Fruit fly (Drosophila melanogaster): ENCODE results near the gene Ir75c.
A peak's percentile ranks its signal among the peaks of the same experiment; 100 is the strongest.

Ir75c gene

dm6 chr3L:17841085-17841606, 18.5 kb upstream of the Ir75c start, which contains the start of gene CG5577 (continued):
- peak; percentile 25; the same call in 1 of the 2 replicates for TF ChIP-seq Ada2b (GFP tag; IDR thresholded peaks at IDR 0.05)
- TF ChIP-seq her (GFP tag; optimal IDR thresholded peaks at IDR 0.05) = peak; percentile 12
- TF ChIP-seq CG31388 (GFP tag; optimal IDR thresholded peaks at IDR 0.05) = no peak
- TF ChIP-seq Rfx (GFP tag; IDR thresholded peaks at IDR 0.05) = peak; percentile 63
- TF ChIP-seq Xbp1 (GFP tag; optimal IDR thresholded peaks at IDR 0.05) = no peak
- TF ChIP-seq z (GFP tag; IDR thresholded peaks at IDR 0.05) = 0 out of 3 replicates have a peak, but pooled peaks have one; percentile 47
- TF ChIP-seq CG10565 (GFP tag; optimal IDR thresholded peaks at IDR 0.05) = no peak
- no peak for TF ChIP-seq ind (GFP tag; optimal IDR thresholded peaks at IDR 0.05)
- TF ChIP-seq pfk (GFP tag; optimal IDR thresholded peaks at IDR 0.05) = no peak
- no peak for TF ChIP-seq CG7786 (GFP tag; optimal IDR thresholded peaks at IDR 0.05)
- TF ChIP-seq rib (GFP tag; IDR thresholded peaks at IDR 0.05) = peak; percentile 59; the same call in 1 of the 2 replicates
- TF ChIP-seq E2f2 (GFP tag; IDR thresholded peaks at IDR 0.05) = no peak
- TF ChIP-seq CG13894 (tag; optimal IDR thresholded peaks at IDR 0.05) = peak; percentile 53
- no peak for TF ChIP-seq CG17802 (tag; optimal IDR thresholded peaks at IDR 0.05)
- TF ChIP-seq stwl (tag; optimal IDR thresholded peaks at IDR 0.05) = peak; percentile 8
- no peak for TF ChIP-seq jigr1 (GFP tag; IDR thresholded peaks at IDR 0.05)
- TF ChIP-seq toy (GFP tag; IDR thresholded peaks at IDR 0.05) = no peak
- TF ChIP-seq CG9609 (GFP tag; optimal IDR thresholded peaks at IDR 0.05) = no peak
- no peak for TF ChIP-seq Oli (tag; optimal IDR thresholded peaks at IDR 0.05)
- no peak for TF ChIP-seq CG13424 (tag; optimal IDR thresholded peaks at IDR 0.05)
- no peak for TF ChIP-seq CG5953 (GFP tag; IDR thresholded peaks at IDR 0.05)
- TF ChIP-seq CG10209 (GFP tag; optimal IDR thresholded peaks at IDR 0.05) = no peak
- no peak for TF ChIP-seq Pdp1 (GFP tag; optimal IDR thresholded peaks at IDR 0.05)
- no peak for TF ChIP-seq oc (tag; optimal IDR thresholded peaks at IDR 0.05)
- no peak for TF ChIP-seq CG4424 (GFP tag; optimal IDR thresholded peaks at IDR 0.05)
- TF ChIP-seq CG16779 (GFP tag; IDR thresholded peaks at IDR 0.05) = no peak
- TF ChIP-seq Taf1 (GFP tag; IDR thresholded peaks at IDR 0.05) = no peak
- no peak; the same call in 1 of the 2 replicates for TF ChIP-seq sob (GFP tag; IDR thresholded peaks at IDR 0.05)
- TF ChIP-seq pros (GFP tag; optimal IDR thresholded peaks at IDR 0.05) = peak; percentile 38
- no peak for TF ChIP-seq eve (GFP tag; optimal IDR thresholded peaks at IDR 0.05)
- peak; percentile 8 for TF ChIP-seq Sry-δ (GFP tag; optimal IDR thresholded peaks at IDR 0.05)
- TF ChIP-seq BEAF-32 (GFP tag; optimal IDR thresholded peaks at IDR 0.05) = peak; percentile 60
- TF ChIP-seq Drgx (GFP tag; IDR thresholded peaks at IDR 0.05) = no peak
- no peak for TF ChIP-seq NC2α (GFP tag; optimal IDR thresholded peaks at IDR 0.05)
- TF ChIP-seq CrebB (tag; optimal IDR thresholded peaks at IDR 0.05) = no peak
- TF ChIP-seq unpg (GFP tag; optimal IDR thresholded peaks at IDR 0.05) = no peak
- TF ChIP-seq tap (tag; optimal IDR thresholded peaks at IDR 0.05) = no peak
- no peak for TF ChIP-seq Atf3 (GFP tag; optimal IDR thresholded peaks at IDR 0.05)
- no peak for TF ChIP-seq jing (GFP tag; optimal IDR thresholded peaks at IDR 0.05)
- peak; percentile 75 for TF ChIP-seq HmgZ (tag; optimal IDR thresholded peaks at IDR 0.05)
- no peak for TF ChIP-seq Kr (GFP tag; optimal IDR thresholded peaks at IDR 0.05)
- TF ChIP-seq slp2 (GFP tag; optimal IDR thresholded peaks at IDR 0.05) = no peak
- TF ChIP-seq fd96Cb (tag; optimal IDR thresholded peaks at IDR 0.05) = no peak
- TF ChIP-seq lab (GFP tag; optimal IDR thresholded peaks at IDR 0.05) = peak; percentile 69
- TF ChIP-seq CG12942 (GFP tag; optimal IDR thresholded peaks at IDR 0.05) = no peak
- no peak for TF ChIP-seq CG7928 (GFP tag; optimal IDR thresholded peaks at IDR 0.05)
- no peak for TF ChIP-seq tll (GFP tag; optimal IDR thresholded peaks at IDR 0.05)
- TF ChIP-seq CG4707 (GFP tag; optimal IDR thresholded peaks at IDR 0.05) = no peak
- TF ChIP-seq NFAT (GFP tag; IDR thresholded peaks at IDR 0.05) = no peak
- no peak for TF ChIP-seq D19B (GFP tag; optimal IDR thresholded peaks at IDR 0.05)
- TF ChIP-seq CG14014 (GFP tag; IDR thresholded peaks at IDR 0.05) = peak; percentile 32; the same call in 1 of the 2 replicates

Measured in whole organism, embryonic.